Comparison of ENCODE assay signal across 2 worm cellular contexts in genomic region chrIII:5802971-5803370, ce11.
A peak's percentile ranks its signal among the peaks of the same experiment; 100 is the strongest.
TF ChIP-seq lines count a peak whose summit lies in the region.

Gene polq-1 (minus strand): TSS chrIII:5803160.
Gene him-10 (plus strand): TSS chrIII:5803260.

TF ChIP-seq in whole organism, L1 larva, 84 proteins besides CTCF, POLR2A, EP300 and RAD21 (continued from another document):
- peak; percentile 14 for TF ChIP-seq nhr-71 (tag; optimal IDR thresholded peaks at IDR 0.05; lab: Kevin White, UChicago)
- no peak for TF ChIP-seq hlh-4 (tag; optimal IDR thresholded peaks at IDR 0.05; lab: Kevin White, UChicago)
- TF ChIP-seq nhr-85 (tag; lab: Kevin White, UChicago), result peak; percentile 40
- peak; percentile 29 for TF ChIP-seq skn-1 (tag; optimal IDR thresholded peaks at IDR 0.05; lab: Kevin White, UChicago)
- no peak for TF ChIP-seq lin-39 (tag; optimal IDR thresholded peaks at IDR 0.05; lab: Kevin White, UChicago)
- peak in 1 of 2 experiments; percentile 1 for TF ChIP-seq ztf-11 (tag; optimal IDR thresholded peaks at IDR 0.05; lab: Kevin White, UChicago)
- peak in 1 of 2 experiments; percentile 51 for TF ChIP-seq lsy-2 (tag; optimal IDR thresholded peaks at IDR 0.05; lab: Kevin White, UChicago)
- no peak for TF ChIP-seq egl-13 (tag; optimal IDR thresholded peaks at IDR 0.05; lab: Kevin White, UChicago)
- peak in 1 of 3 experiments; percentile 14 for TF ChIP-seq ceh-82 (tag; optimal IDR thresholded peaks at IDR 0.05; lab: Kevin White, UChicago)
- TF ChIP-seq vab-15 (tag; optimal IDR thresholded peaks at IDR 0.05; lab: Kevin White, UChicago), result no peak
- no peak for TF ChIP-seq ztf-4 (tag; optimal IDR thresholded peaks at IDR 0.05; lab: Kevin White, UChicago)
- TF ChIP-seq elt-3 (tag; optimal IDR thresholded peaks at IDR 0.05; lab: Kevin White, UChicago), result no peak
- TF ChIP-seq Y116A8C.19 (tag; optimal IDR thresholded peaks at IDR 0.05; lab: Kevin White, UChicago; ENCODE audit: borderline replicate concordance), result no peak
- peak; percentile 80 for TF ChIP-seq rnt-1 (tag; optimal IDR thresholded peaks at IDR 0.05; lab: Kevin White, UChicago)
- peak; percentile 18 for TF ChIP-seq lir-3 (tag; optimal IDR thresholded peaks at IDR 0.05; lab: Kevin White, UChicago; ENCODE audit: poor library complexity)
- peak; percentile 72 to 86 (median 80) for TF ChIP-seq dpl-1 (GFP tag; optimal IDR thresholded peaks at IDR 0.05; lab: Kevin White, UChicago)
- TF ChIP-seq xbp-1 (tag; optimal IDR thresholded peaks at IDR 0.05; lab: Kevin White, UChicago), result no peak
- TF ChIP-seq tlp-1 (tag; optimal IDR thresholded peaks at IDR 0.05; lab: Kevin White, UChicago), result no peak
- no peak for TF ChIP-seq nhr-20 (tag; optimal IDR thresholded peaks at IDR 0.05; lab: Kevin White, UChicago)

TF ChIP-seq in whole organism, late embryonic, 69 proteins besides CTCF, POLR2A, EP300 and RAD21 (continued from another document):
- TF ChIP-seq unc-86 (tag; optimal IDR thresholded peaks at IDR 0.05; lab: Kevin White, UChicago) (no peak), rnt-1 (tag; optimal IDR thresholded peaks at IDR 0.05; lab: Kevin White, UChicago) (peak; percentile 20), Y22D7AL.16 (tag; optimal IDR thresholded peaks at IDR 0.05; lab: Kevin White, UChicago) (no peak), ceh-34 (tag; optimal IDR thresholded peaks at IDR 0.05; lab: Kevin White, UChicago) (no peak)
